Worm (Caenorhabditis elegans) whole organism, L3 larva: ENCODE results near the gene fbxb-103.

Source experiments
- ceh-16 ChIP-seq: sonication (generic microtip); optimal IDR thresholded peaks from 2 replicates; lab custom pipeline; 2017; ENCODE audit warnings: missing biosample characterization, missing genetic modification characterization
- egl-27 ChIP-seq: sonication (generic microtip); optimal IDR thresholded peaks from 4 replicates; lab custom pipeline; 2017; ENCODE audit warnings: missing biosample characterization, missing genetic modification reagents, missing genetic modification characterization
- elt-3 ChIP-seq, 3 experiments: fragments of 150-350 bp in 1 of 3; sonication (generic microtip) in 2 of 3; optimal IDR thresholded peaks; 2 replicates in 2 of 3; 4 replicates in 1 of 3; lab custom pipeline; 2014 to 2017; ENCODE audit warnings: missing biosample characterization in 3 of 3, missing genetic modification characterization in 3 of 3
- mdl-1 ChIP-seq: fragments of 150-350 bp; optimal IDR thresholded peaks from 2 replicates; lab custom pipeline; 2014; ENCODE audit warnings: missing biosample characterization, missing genetic modification characterization
- ztf-11 ChIP-seq: fragments of 150-350 bp; optimal IDR thresholded peaks from 2 replicates; lab custom pipeline; 2014; ENCODE audit warnings: missing biosample characterization, missing genetic modification characterization

DNA sequence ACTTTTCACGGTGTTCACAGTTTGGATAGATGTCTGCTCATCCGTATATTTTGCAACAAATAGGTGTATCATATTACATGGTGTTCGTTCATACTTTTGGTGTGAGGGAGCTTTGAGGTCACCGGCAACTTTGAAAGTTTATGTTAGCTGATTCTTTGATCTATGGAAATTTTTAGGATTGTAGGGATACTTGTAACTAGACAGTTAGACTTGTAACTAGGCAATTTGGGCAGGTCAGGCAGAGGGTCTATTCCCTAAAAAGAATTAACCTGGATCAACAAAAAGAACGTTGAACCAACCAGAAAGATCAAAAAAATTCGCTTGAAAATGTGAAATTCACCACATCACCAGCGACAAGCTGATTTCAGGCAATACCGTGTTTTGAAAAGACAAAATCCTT, 13.0 kb upstream of the fbxb-103 start:
- TF ChIP-seq mdl-1 (tag; lab: Kevin White, UChicago) (no peak), elt-3 (tag; optimal IDR thresholded peaks at IDR 0.05; lab: Kevin White, UChicago) (no peak), ztf-11 (tag; lab: Kevin White, UChicago) (no peak), ceh-16 (tag; lab: Kevin White, UChicago) (no peak), egl-27 (no peak)
